Fruit fly (Drosophila melanogaster): Measurements from ENCODE around the gene Sfp96F.

DNA sequence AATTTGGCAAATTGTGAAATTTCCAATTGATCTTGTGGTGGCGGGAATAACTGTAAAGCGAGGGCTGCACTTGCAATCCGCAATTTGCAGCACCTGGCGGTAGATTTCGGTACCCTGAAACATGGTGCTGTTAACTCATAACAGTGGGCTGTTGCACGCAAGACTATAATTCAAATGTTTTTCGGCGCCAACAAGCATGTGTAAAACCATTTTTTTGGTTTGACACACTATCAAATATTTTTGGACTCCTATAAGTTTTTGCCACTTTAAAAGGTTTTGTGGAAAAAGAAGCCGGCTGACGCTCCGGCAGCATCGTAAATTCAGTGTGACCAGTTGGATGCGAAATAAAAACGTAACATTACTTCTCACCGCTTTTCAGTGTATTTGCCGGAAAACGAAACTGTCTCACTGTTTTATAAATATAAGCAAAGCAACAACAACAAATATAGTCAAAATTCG, 21.2 kb upstream of the Sfp96F start, which contains the start of the genes CG14545 and CG5886:
- TF ChIP-seq MESR4 (GFP tag; optimal IDR thresholded peaks at IDR 0.05) (no peak), CG17802 (tag; optimal IDR thresholded peaks at IDR 0.05) (no peak), lola (GFP tag; optimal IDR thresholded peaks at IDR 0.05) (no peak)

Data from whole organism, embryonic.